Worm (Caenorhabditis elegans) whole organism, L2 larva: ENCODE results near the gene mec-2.

Experiments
- C34F6.9 ChIP-seq: fragments of 150-350 bp; optimal IDR thresholded peaks from 2 replicates; lab custom pipeline; 2014; ENCODE audit warnings: missing biosample characterization, missing genetic modification characterization
- R02D3.7 ChIP-seq: fragments of 150-350 bp; optimal IDR thresholded peaks from 2 replicates; lab custom pipeline; 2014; ENCODE audit warnings: missing biosample characterization, missing genetic modification characterization
- Y55F3AM.14 ChIP-seq: fragments of 200-800 bp; sonication (Bioruptor generic); optimal IDR thresholded peaks from 2 replicates; lab custom pipeline; 2018; ENCODE audit warnings: mild to moderate bottlenecking, missing genetic modification characterization, missing compliant biosample characterization
- ZK546.5 ChIP-seq: sonication (generic microtip); optimal IDR thresholded peaks from 2 replicates; lab custom pipeline; 2017; ENCODE audit warnings: missing biosample characterization, missing genetic modification characterization
- alr-1 ChIP-seq: fragments of 150-350 bp; optimal IDR thresholded peaks from 2 replicates; lab custom pipeline; 2014; ENCODE audit warnings: missing biosample characterization, missing genetic modification characterization
- aly-2 ChIP-seq: fragments of 150-350 bp; optimal IDR thresholded peaks from 2 replicates; lab custom pipeline; 2014; ENCODE audit warnings: missing biosample characterization, missing genetic modification characterization
- blmp-1 ChIP-seq: sonication (generic microtip); optimal IDR thresholded peaks from 2 replicates; lab custom pipeline; 2017; ENCODE audit warnings: missing genetic modification characterization, mild to moderate bottlenecking, missing compliant biosample characterization, antibody characterized with exemption, moderate library complexity; ENCODE audit not compliant: insufficient read depth
- ceh-82 ChIP-seq: fragments of 150-350 bp; optimal IDR thresholded peaks from 2 replicates; lab custom pipeline; 2014; ENCODE audit warnings: missing biosample characterization, missing genetic modification characterization
- elt-3 ChIP-seq: sonication (generic microtip); optimal IDR thresholded peaks from 2 replicates; lab custom pipeline; 2017; ENCODE audit warnings: missing biosample characterization, missing genetic modification characterization
- fos-1 ChIP-seq: fragments of 150-350 bp; optimal IDR thresholded peaks from 2 replicates; lab custom pipeline; 2014; ENCODE audit warnings: missing biosample characterization, missing genetic modification characterization
- gmeb-1 ChIP-seq: fragments of 150-350 bp; optimal IDR thresholded peaks from 2 replicates; lab custom pipeline; 2014; ENCODE audit warnings: missing biosample characterization, missing genetic modification characterization
- lin-13 ChIP-seq: fragments of 150-350 bp; optimal IDR thresholded peaks from 2 replicates; lab custom pipeline; 2014; ENCODE audit warnings: missing biosample characterization, missing genetic modification reagents, missing genetic modification characterization
- lin-39 ChIP-seq: fragments of 150-350 bp; optimal IDR thresholded peaks from 2 replicates; lab custom pipeline; 2014; ENCODE audit warnings: missing biosample characterization, missing genetic modification reagents, missing genetic modification characterization
- mab-5 ChIP-seq: fragments of 150-350 bp; optimal IDR thresholded peaks from 2 replicates; lab custom pipeline; 2014; ENCODE audit warnings: missing biosample characterization, missing genetic modification characterization
- mbf-1 ChIP-seq: sonication (generic microtip); optimal IDR thresholded peaks from 2 replicates; lab custom pipeline; 2017; ENCODE audit warnings: missing biosample characterization, missing genetic modification characterization
- mdl-1 ChIP-seq, 2 experiments: fragments of 150-350 bp in 1 of 2; sonication (generic microtip) in 1 of 2; optimal IDR thresholded peaks; 2 replicates each; lab custom pipeline; 2017; ENCODE audit warnings: missing biosample characterization in 2 of 2, missing genetic modification characterization in 2 of 2
- nhr-10 ChIP-seq: sonication (generic microtip); optimal IDR thresholded peaks from 2 replicates; lab custom pipeline; 2017; ENCODE audit warnings: missing biosample characterization, missing genetic modification characterization
- nhr-11 ChIP-seq: fragments of 150-350 bp; optimal IDR thresholded peaks from 2 replicates; lab custom pipeline; 2014; ENCODE audit warnings: missing biosample characterization, missing genetic modification characterization
- nhr-129 ChIP-seq: fragments of 150-350 bp; optimal IDR thresholded peaks from 2 replicates; lab custom pipeline; 2014; ENCODE audit warnings: missing biosample characterization, missing genetic modification characterization
- nhr-21 ChIP-seq: fragments of 150-350 bp; optimal IDR thresholded peaks from 2 replicates; lab custom pipeline; 2014; ENCODE audit warnings: missing biosample characterization, missing genetic modification characterization
- nhr-25 ChIP-seq: fragments of 150-350 bp; sonication (generic microtip); optimal IDR thresholded peaks from 3 replicates; lab custom pipeline; 2014; ENCODE audit warnings: missing biosample characterization, missing genetic modification characterization
- nhr-6 ChIP-seq: fragments of 150-350 bp; optimal IDR thresholded peaks from 2 replicates; lab custom pipeline; 2014; ENCODE audit warnings: missing biosample characterization, missing genetic modification characterization
- peb-1 ChIP-seq: fragments of 150-350 bp; optimal IDR thresholded peaks from 2 replicates; lab custom pipeline; 2014; ENCODE audit warnings: missing biosample characterization, missing genetic modification characterization
- sem-4 ChIP-seq: fragments of 150-350 bp; optimal IDR thresholded peaks from 2 replicates; lab custom pipeline; 2014; ENCODE audit warnings: missing biosample characterization, missing genetic modification reagents, missing genetic modification characterization
- skn-1 ChIP-seq: sonication (generic microtip); optimal IDR thresholded peaks from 2 replicates; lab custom pipeline; 2017; ENCODE audit warnings: missing biosample characterization, missing genetic modification characterization
- sma-3 ChIP-seq: sonication (generic microtip); optimal IDR thresholded peaks from 2 replicates; lab custom pipeline; 2016; ENCODE audit warnings: missing genetic modification reagents, missing genetic modification characterization, missing compliant biosample characterization
- sma-9 ChIP-seq, 2 experiments: fragments of 150-350 bp in 1 of 2; sonication (generic microtip) in 1 of 2; optimal IDR thresholded peaks; 2 replicates each; lab custom pipeline; 2014 to 2016; ENCODE audit warnings: missing genetic modification characterization in 2 of 2, mild to moderate bottlenecking in 1 of 2, missing biosample characterization in 1 of 2, missing compliant biosample characterization in 1 of 2, missing genetic modification reagents in 1 of 2, moderate library complexity in 1 of 2
- snpc-4 ChIP-seq: fragments of 150-350 bp; optimal IDR thresholded peaks from 2 replicates; lab custom pipeline; 2014; ENCODE audit warnings: missing biosample characterization, missing genetic modification characterization
- unc-62 ChIP-seq: fragments of 150-350 bp; optimal IDR thresholded peaks from 2 replicates; lab custom pipeline; 2014; ENCODE audit warnings: missing biosample characterization, missing genetic modification reagents, missing genetic modification characterization
- zag-1 ChIP-seq: fragments of 150-350 bp; optimal IDR thresholded peaks from 2 replicates; lab custom pipeline; 2014; ENCODE audit warnings: missing biosample characterization, missing genetic modification characterization
- ztf-1 ChIP-seq: fragments of 200-800 bp; sonication (Bioruptor generic); conservative IDR thresholded peaks from 2 replicates; pipeline ENCODE4 v1.3.6; 2022; ENCODE audit warnings: missing genetic modification characterization, missing compliant biosample characterization
- ztf-11 ChIP-seq: sonication (generic microtip); optimal IDR thresholded peaks from 2 replicates; lab custom pipeline; 2017; ENCODE audit warnings: missing biosample characterization, missing genetic modification characterization

Gene mec-2

DNA sequence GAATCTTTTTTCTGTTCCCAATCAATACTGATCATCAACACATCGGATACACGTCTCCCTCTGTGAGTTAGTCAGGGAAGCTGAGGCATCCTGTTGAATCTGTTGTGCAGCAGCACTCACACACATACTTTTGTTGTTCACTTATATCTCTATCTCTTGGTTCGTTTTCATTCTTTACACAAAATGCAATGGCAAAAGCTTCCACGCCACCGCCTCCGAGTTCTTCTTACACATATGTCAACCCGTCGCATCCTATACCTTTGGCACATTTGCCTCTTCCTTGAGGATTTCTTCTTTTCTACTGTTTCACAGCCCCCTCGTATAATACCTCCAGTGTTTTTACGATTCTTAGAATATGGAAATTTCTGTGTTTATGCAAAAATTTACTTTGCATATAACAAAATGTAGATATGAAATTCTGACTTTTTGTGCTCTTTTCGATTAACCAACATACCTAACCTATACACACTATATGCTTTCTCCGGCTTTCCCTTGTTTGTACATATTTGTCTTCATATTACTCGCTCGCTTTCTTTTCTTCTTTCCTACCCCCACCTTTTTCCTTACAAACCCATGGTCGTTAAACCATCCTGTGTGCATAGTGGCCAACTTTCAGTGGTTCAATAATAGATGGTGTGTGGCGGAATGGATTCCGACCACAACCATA, 25.1 kb downstream of the mec-2 start, which contains the start of gene unc-97:
TSS of gene unc-97 (plus strand) at position 617 of the 667 bp plus-strand sequence.
- TF ChIP-seq nhr-129 (peak; percentile 36), nhr-11 (tag; lab: Kevin White, UChicago) (no peak)
- TF ChIP-seq, all 48 proteins: peak for 1

- TF ChIP-seq mdl-1 (tag; optimal IDR thresholded peaks at IDR 0.05; lab: Kevin White, UChicago), result no peak
Observed at ce11 chrX:5599224-5599623, 31.7 kb downstream of the mec-2 start, which contains the start of gene sulp-2. sulp-2 (minus strand) TSS chrX:5599330.

DNA sequence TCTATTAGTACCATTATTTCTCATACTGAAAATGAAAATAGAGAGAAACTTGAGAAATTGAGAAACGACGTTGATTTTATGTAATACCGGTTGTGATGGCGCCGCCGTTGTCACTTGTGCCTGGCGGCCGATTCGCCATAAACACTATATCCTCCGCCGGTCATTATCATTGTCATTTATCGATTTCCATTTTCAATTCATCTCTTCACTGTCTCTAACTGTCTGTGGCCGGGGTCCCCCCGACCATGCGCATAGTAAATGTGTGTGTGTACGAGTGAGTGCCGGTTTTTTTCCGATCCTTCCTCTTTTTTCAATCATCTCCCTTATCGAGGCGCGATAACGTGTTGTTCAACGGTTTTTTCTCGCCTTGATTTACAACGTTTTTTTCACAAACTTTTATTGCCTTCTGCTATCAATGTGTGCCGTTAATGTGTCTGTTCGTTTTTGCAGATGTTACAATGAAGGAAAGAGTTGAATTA, 35.8 kb downstream of the mec-2 start, which contains the start of gene F14D12.1:
TSS of gene F14D12.1 (plus strand) at position 429 of the 479 bp plus-strand sequence.
- TF ChIP-seq nhr-6 (tag; lab: Kevin White, UChicago) (no peak), fos-1 (tag; lab: Kevin White, UChicago) (peak; percentile 7), nhr-21 (tag; lab: Kevin White, UChicago) (peak; percentile 62), nhr-25 (tag; lab: Kevin White, UChicago) (peak; percentile 47), sem-4 (peak; percentile 48), sma-3 (GFP tag; lab: Kevin White, UChicago) (peak; percentile 57), sma-9 (GFP tag; optimal IDR thresholded peaks at IDR 0.05; lab: Kevin White, UChicago) (peak; percentile 58), sma-9 (tag; optimal IDR thresholded peaks at IDR 0.05; lab: Kevin White, UChicago) (no peak), blmp-1 (tag; lab: Kevin White, UChicago) (peak; percentile 3), ztf-1 (GFP tag; lab: Robert Waterston, UW) (no peak)
- TF ChIP-seq, all 48 proteins: peak for 7

DNA sequence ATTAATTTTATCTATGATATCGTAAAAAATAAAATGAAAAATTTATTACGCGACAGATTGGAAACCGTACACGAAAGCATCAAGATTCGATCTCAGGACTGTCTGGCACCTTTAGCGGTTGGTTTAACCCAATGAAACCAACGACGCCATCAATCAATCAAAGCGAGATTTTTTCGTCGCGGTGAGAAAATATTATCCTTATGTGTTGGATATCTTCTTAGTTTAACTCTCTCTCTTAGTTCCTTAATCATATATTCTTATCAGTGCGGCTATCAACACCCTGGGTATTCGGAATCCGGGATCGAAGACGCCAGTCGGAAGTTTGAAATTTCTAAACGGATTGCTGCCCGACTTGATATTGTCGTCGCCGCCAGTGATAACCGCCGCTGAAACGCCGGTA, 37.5 kb downstream of the mec-2 start:
- TF ChIP-seq nhr-21 (tag; lab: Kevin White, UChicago) (peak; percentile 29), Y55F3AM.14 (GFP tag; lab: Kevin White, UChicago) (no peak)
- TF ChIP-seq, all 48 proteins: peak for 1

- TF ChIP-seq gmeb-1 (tag; lab: Kevin White, UChicago) (no peak), sma-3 (GFP tag; lab: Kevin White, UChicago) (no peak), R02D3.7 (tag; lab: Kevin White, UChicago) (no peak), lin-13 (GFP tag; lab: Kevin White, UChicago) (no peak), aly-2 (no peak), lin-39 (tag; lab: Kevin White, UChicago) (no peak), alr-1 (tag; lab: Kevin White, UChicago) (no peak), sem-4 (no peak), ZK546.5 (tag; lab: Kevin White, UChicago) (no peak)
Observed at ce11 chrX:5611155-5611554, 43.6 kb downstream of the mec-2 start, which contains the start of gene octr-1. octr-1 (minus strand) TSS chrX:5611255.

DNA sequence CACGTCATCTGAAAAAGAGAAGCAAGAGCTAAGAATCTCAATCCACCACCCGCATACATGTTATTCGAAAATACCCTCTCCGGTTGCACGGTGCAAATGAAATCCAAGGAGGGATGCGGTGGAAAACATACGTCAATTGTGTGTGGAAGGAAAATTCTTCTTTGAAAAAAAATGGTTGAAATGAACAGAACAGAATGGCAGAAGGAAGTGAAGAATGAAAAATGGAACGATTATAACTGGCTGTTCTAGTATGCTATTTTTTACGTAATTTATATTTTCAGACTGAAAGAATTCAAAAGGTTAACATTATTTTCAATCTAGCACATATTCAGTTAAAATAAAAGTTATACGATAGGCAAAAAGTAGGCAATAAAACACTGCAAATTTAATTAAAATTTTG, 48.4 kb downstream of the mec-2 start:
- TF ChIP-seq snpc-4 (tag; lab: Kevin White, UChicago) (no peak), aly-2 (no peak), ZK546.5 (tag; lab: Kevin White, UChicago) (no peak), fos-1 (tag; lab: Kevin White, UChicago) (no peak), nhr-6 (tag; lab: Kevin White, UChicago) (no peak), ztf-11 (tag; lab: Kevin White, UChicago) (no peak), ztf-1 (GFP tag; lab: Robert Waterston, UW) (no peak), nhr-25 (tag; lab: Kevin White, UChicago) (no peak), mab-5 (tag; lab: Kevin White, UChicago) (no peak), elt-3 (no peak), nhr-129 (no peak), ceh-82 (no peak), R02D3.7 (tag; lab: Kevin White, UChicago) (no peak), mdl-1 (tag; optimal IDR thresholded peaks at IDR 0.05; lab: Kevin White, UChicago) (no peak), peb-1 (tag; lab: Kevin White, UChicago) (no peak)
- TF ChIP-seq, all 48 proteins: peak for 0

ce11 chrX:5621793-5622192, 54.2 kb downstream of the mec-2 start:
- TF ChIP-seq snpc-4 (tag; lab: Kevin White, UChicago) (no peak), nhr-11 (tag; lab: Kevin White, UChicago) (no peak), C34F6.9 (tag; lab: Kevin White, UChicago) (no peak), alr-1 (tag; lab: Kevin White, UChicago) (no peak), unc-62 (GFP tag; lab: Kevin White, UChicago) (no peak), zag-1 (tag; lab: Kevin White, UChicago) (no peak), ztf-1 (GFP tag; lab: Robert Waterston, UW) (no peak), elt-3 (no peak), mbf-1 (tag; lab: Kevin White, UChicago) (no peak), skn-1 (no peak), ceh-82 (no peak), gmeb-1 (tag; lab: Kevin White, UChicago) (no peak), nhr-10 (no peak)
